Fruit fly (Drosophila melanogaster) Kc167 (cell line): ENCODE results near the gene nonA-l.

Source experiments
- Myc ChIP-seq: fragments of >200 bp; optimal IDR thresholded peaks from 2 replicates; lab custom pipeline; 2017; ENCODE audit warnings: missing external identifiers
- h ChIP-seq: fragments of >200 bp; optimal IDR thresholded peaks from 3 replicates; lab custom pipeline; 2018; ENCODE audit warnings: missing external identifiers
- insv ChIP-seq: fragments of >200 bp; optimal IDR thresholded peaks from 3 replicates; lab custom pipeline; 2018; ENCODE audit warnings: missing external identifiers
- psq ChIP-seq: fragments of >200 bp; optimal IDR thresholded peaks from 2 replicates; lab custom pipeline; 2017; ENCODE audit warnings: missing external identifiers
- ttk ChIP-seq: sonication (Bioruptor generic); optimal IDR thresholded peaks from 2 replicates; lab custom pipeline; 2017; ENCODE audit warnings: missing external identifiers

dm6 chr3R:16624371-16624749 lies 15.6 kb upstream of the nonA-l start, which contains the start of gene Ccdc114:
- TF ChIP-seq psq (lab: Kevin White, UChicago): no peak
- TF ChIP-seq h: no peak
- TF ChIP-seq insv (lab: Kevin White, UChicago): no peak
- no peak for TF ChIP-seq Myc (lab: Kevin White, UChicago)
- TF ChIP-seq ttk (lab: Kevin White, UChicago): no peak
